Fruit fly (Drosophila melanogaster) whole organism, embryonic: Measurements from ENCODE around the gene Oatp30B.
A peak's percentile ranks its signal among the peaks of the same experiment; 100 is the strongest.

Experiments
- Atf6 ChIP-seq: fragments of 200-800 bp; sonication (Bioruptor generic); IDR thresholded peaks from 2 replicates; pipeline ENCODE4 v1.3.6; 2022; ENCODE audit warnings: missing biosample characterization, missing genetic modification characterization
- CG10267 ChIP-seq: fragments of 200-800 bp; sonication (Bioruptor generic); optimal IDR thresholded peaks from 2 replicates; lab custom pipeline; 2018; ENCODE audit warnings: missing biosample characterization, mild to moderate bottlenecking, missing genetic modification characterization, moderate library complexity
- CG11456 ChIP-seq: fragments of 200-800 bp; sonication (Bioruptor generic); IDR thresholded peaks from 3 replicates; pipeline ENCODE4 v1.3.6; 2022; ENCODE audit warnings: missing biosample characterization, missing genetic modification characterization
- CG13775 ChIP-seq: fragments of 200-800 bp; sonication (Bioruptor generic); optimal IDR thresholded peaks from 3 replicates; lab custom pipeline; 2017; ENCODE audit warnings: missing biosample characterization, mild to moderate bottlenecking, missing genetic modification characterization
- CG15269 ChIP-seq: fragments of 200-800 bp; sonication (Bioruptor generic); optimal IDR thresholded peaks from 2 replicates; lab custom pipeline; 2018; ENCODE audit warnings: missing biosample characterization, mild to moderate bottlenecking, missing genetic modification characterization, moderate library complexity
- CG18764 ChIP-seq: fragments of 200-800 bp; sonication (Bioruptor generic); optimal IDR thresholded peaks from 3 replicates; lab custom pipeline; 2016; ENCODE audit warnings: missing biosample characterization, missing genetic modification characterization
- CG2875 ChIP-seq: fragments of 200-800 bp; sonication (Bioruptor generic); optimal IDR thresholded peaks from 2 replicates; lab custom pipeline; 2017; ENCODE audit warnings: missing biosample characterization, mild to moderate bottlenecking, missing genetic modification characterization, missing genetic modification reagents
- CG42726 ChIP-seq: fragments of 200-800 bp; sonication (Bioruptor generic); IDR thresholded peaks from 2 replicates; pipeline ENCODE4 v1.3.6; 2022; ENCODE audit warnings: missing biosample characterization, missing genetic modification characterization; ENCODE audit not compliant: partially characterized antibody
- CG43689 ChIP-seq: fragments of 200-800 bp; sonication (Bioruptor generic); IDR thresholded peaks from 2 replicates; pipeline ENCODE4 v1.3.6; 2022; ENCODE audit warnings: missing biosample characterization, missing genetic modification characterization
- CG5245 ChIP-seq: fragments of 200-800 bp; sonication (Bioruptor generic); optimal IDR thresholded peaks from 3 replicates; lab custom pipeline; 2016; ENCODE audit warnings: missing biosample characterization, missing genetic modification characterization
- CG6272 ChIP-seq: fragments of 200-800 bp; sonication (Bioruptor generic); IDR thresholded peaks from 2 replicates; pipeline ENCODE4 v1.3.6; 2022; ENCODE audit warnings: missing biosample characterization, missing genetic modification characterization
- CG6791 ChIP-seq: fragments of 200-800 bp; sonication (Bioruptor generic); IDR thresholded peaks from 3 replicates; pipeline ENCODE4 v1.3.6; 2022; ENCODE audit warnings: missing biosample characterization, missing genetic modification characterization; ENCODE audit not compliant: partially characterized antibody
- CG6854 ChIP-seq: fragments of 200-800 bp; sonication (Bioruptor generic); optimal IDR thresholded peaks from 3 replicates; lab custom pipeline; 2017; ENCODE audit warnings: missing biosample characterization, mild to moderate bottlenecking, missing genetic modification characterization
- CG8944 ChIP-seq: fragments of 200-800 bp; sonication (Bioruptor generic); optimal IDR thresholded peaks from 3 replicates; lab custom pipeline; 2016; ENCODE audit warnings: missing biosample characterization, missing genetic modification characterization
- CG9817 ChIP-seq: fragments of 200-800 bp; sonication (Bioruptor generic); optimal IDR thresholded peaks from 2 replicates; lab custom pipeline; 2018; ENCODE audit warnings: missing biosample characterization, mild to moderate bottlenecking, missing genetic modification characterization, moderate library complexity
- Dip2 ChIP-seq: fragments of 200-800 bp; sonication (Bioruptor generic); IDR thresholded peaks from 2 replicates; pipeline ENCODE4 v1.3.6; 2022; ENCODE audit warnings: missing biosample characterization, missing genetic modification characterization
- E2f2 ChIP-seq: fragments of 200-800 bp; sonication (Bioruptor generic); IDR thresholded peaks from 2 replicates; pipeline ENCODE4 v1.3.6; 2022; ENCODE audit warnings: missing biosample characterization, missing genetic modification characterization
- Fer2 ChIP-seq: fragments of 200-800 bp; sonication (Bioruptor generic); optimal IDR thresholded peaks from 2 replicates; lab custom pipeline; 2018; ENCODE audit warnings: missing biosample characterization, mild to moderate bottlenecking, missing genetic modification characterization, moderate library complexity
- Hsf ChIP-seq: fragments of 200-800 bp; sonication (Bioruptor generic); optimal IDR thresholded peaks from 3 replicates; lab custom pipeline; 2016; ENCODE audit warnings: missing biosample characterization, missing genetic modification characterization
- NK7.1 ChIP-seq: fragments of 200-800 bp; sonication (Bioruptor generic); optimal IDR thresholded peaks from 3 replicates; lab custom pipeline; 2016; ENCODE audit warnings: missing biosample characterization, missing genetic modification characterization
- Neu2 ChIP-seq: fragments of 200-800 bp; sonication (Bioruptor generic); optimal IDR thresholded peaks from 3 replicates; lab custom pipeline; 2016; ENCODE audit warnings: missing biosample characterization, missing genetic modification characterization, borderline replicate concordance
- Nf-YB ChIP-seq: fragments of 200-800 bp; sonication (Bioruptor generic); optimal IDR thresholded peaks from 3 replicates; lab custom pipeline; 2019; ENCODE audit warnings: missing biosample characterization, mild to moderate bottlenecking, missing genetic modification characterization, moderate library complexity
- Optix ChIP-seq: fragments of 200-800 bp; sonication (Bioruptor generic); IDR thresholded peaks from 3 replicates; pipeline ENCODE4 v1.3.6; 2022; ENCODE audit warnings: missing biosample characterization, missing genetic modification characterization
- Xbp1 ChIP-seq: fragments of 200-800 bp; sonication (Bioruptor generic); optimal IDR thresholded peaks from 3 replicates; lab custom pipeline; 2016; ENCODE audit warnings: missing biosample characterization, mild to moderate bottlenecking, missing genetic modification characterization
- YL-1 ChIP-seq: fragments of 200-800 bp; sonication (Bioruptor generic); optimal IDR thresholded peaks from 3 replicates; lab custom pipeline; 2017; ENCODE audit warnings: missing biosample characterization, mild to moderate bottlenecking, missing genetic modification characterization
- bigmax ChIP-seq: fragments of 200-800 bp; sonication (Bioruptor generic); optimal IDR thresholded peaks from 2 replicates; lab custom pipeline; 2018; ENCODE audit warnings: missing biosample characterization, mild to moderate bottlenecking, missing genetic modification characterization
- br ChIP-seq: fragments of >200 bp; optimal IDR thresholded peaks from 2 replicates; lab custom pipeline; 2017
- btn ChIP-seq: fragments of 200-800 bp; sonication (Bioruptor generic); optimal IDR thresholded peaks from 2 replicates; lab custom pipeline; 2016; ENCODE audit warnings: missing biosample characterization, missing genetic modification characterization
- cad ChIP-seq: fragments of >200 bp; optimal IDR thresholded peaks from 2 replicates; lab custom pipeline; 2017; ENCODE audit warnings: missing biosample characterization, missing genetic modification characterization
- chn ChIP-seq: fragments of 200-800 bp; sonication (Bioruptor generic); optimal IDR thresholded peaks from 2 replicates; lab custom pipeline; 2016; ENCODE audit warnings: missing biosample characterization, missing genetic modification characterization
- ci ChIP-seq: fragments of 200-800 bp; sonication (Bioruptor generic); IDR thresholded peaks from 3 replicates; pipeline ENCODE4 v1.3.6; 2022; ENCODE audit warnings: missing biosample characterization, missing genetic modification characterization
- dimm ChIP-seq: fragments of 200-800 bp; sonication (Bioruptor generic); IDR thresholded peaks from 2 replicates; pipeline ENCODE4 v1.3.6; 2022; ENCODE audit warnings: missing biosample characterization, missing genetic modification characterization
- dm ChIP-seq: fragments of 200-800 bp; sonication (Bioruptor generic); optimal IDR thresholded peaks from 3 replicates; lab custom pipeline; 2016; ENCODE audit warnings: missing biosample characterization, missing genetic modification characterization
- eve ChIP-seq, 2 experiments: fragments of >200 bp; optimal IDR thresholded peaks; 2 replicates each; lab custom pipeline; 2017; ENCODE audit warnings: missing biosample characterization in 2 of 2, missing genetic modification characterization in 2 of 2
- fd96Cb ChIP-seq: fragments of 200-800 bp; sonication (Bioruptor generic); optimal IDR thresholded peaks from 2 replicates; lab custom pipeline; 2018; ENCODE audit warnings: missing biosample characterization, mild to moderate bottlenecking, missing genetic modification characterization, moderate library complexity
- fu2 ChIP-seq: fragments of 200-800 bp; sonication (Bioruptor generic); optimal IDR thresholded peaks from 2 replicates; lab custom pipeline; 2016; ENCODE audit warnings: missing biosample characterization, missing genetic modification characterization
- grn ChIP-seq: fragments of 200-800 bp; sonication (Bioruptor generic); optimal IDR thresholded peaks from 3 replicates; lab custom pipeline; 2017; ENCODE audit warnings: missing biosample characterization, missing genetic modification characterization
- gt ChIP-seq: fragments of 200-800 bp; sonication (Bioruptor generic); IDR thresholded peaks from 2 replicates; pipeline ENCODE4 v1.3.6; 2022; ENCODE audit warnings: missing biosample characterization, missing genetic modification characterization
- jing ChIP-seq: fragments of 200-800 bp; sonication (Bioruptor generic); optimal IDR thresholded peaks from 2 replicates; lab custom pipeline; 2018; ENCODE audit warnings: missing biosample characterization, mild to moderate bottlenecking, missing genetic modification characterization
- kay ChIP-seq: fragments of 200-800 bp; sonication (Bioruptor generic); optimal IDR thresholded peaks from 2 replicates; lab custom pipeline; 2016; ENCODE audit warnings: missing biosample characterization, missing genetic modification characterization
- lilli ChIP-seq: fragments of 200-800 bp; sonication (Bioruptor generic); optimal IDR thresholded peaks from 3 replicates; lab custom pipeline; 2016; ENCODE audit warnings: missing biosample characterization, missing genetic modification characterization
- onecut ChIP-seq: fragments of 200-800 bp; sonication (Bioruptor generic); IDR thresholded peaks from 2 replicates; pipeline ENCODE4 v1.3.6; 2022; ENCODE audit warnings: missing biosample characterization, missing genetic modification characterization
- pb ChIP-seq: fragments of 200-800 bp; sonication (Bioruptor generic); optimal IDR thresholded peaks from 3 replicates; lab custom pipeline; 2016; ENCODE audit warnings: missing biosample characterization, missing genetic modification characterization
- rib ChIP-seq: fragments of 200-800 bp; sonication (Bioruptor generic); IDR thresholded peaks from 2 replicates; pipeline ENCODE4 v1.3.6; 2022; ENCODE audit warnings: missing biosample characterization, missing genetic modification characterization
- ro ChIP-seq: fragments of 200-800 bp; sonication (Bioruptor generic); IDR thresholded peaks from 2 replicates; pipeline ENCODE4 v1.3.6; 2022; ENCODE audit warnings: missing biosample characterization, missing genetic modification characterization
- sc ChIP-seq, 3 experiments: fragments of >200 bp in 2 of 3; fragments of 200-800 bp in 1 of 3; sonication (Bioruptor generic) in 1 of 3; optimal IDR thresholded peaks; 2 replicates in 2 of 3; 3 replicates in 1 of 3; lab custom pipeline; 2017; ENCODE audit warnings: mild to moderate bottlenecking in 1 of 3, missing biosample characterization in 1 of 3, missing genetic modification characterization in 1 of 3, missing genetic modification reagents in 1 of 3
- tll ChIP-seq, 2 experiments: fragments of 200-800 bp in 1 of 2; fragments of >200 bp in 1 of 2; sonication (Bioruptor generic) in 1 of 2; optimal IDR thresholded peaks; 2 replicates each; lab custom pipeline; 2017 to 2019; ENCODE audit warnings: missing biosample characterization in 2 of 2, missing genetic modification characterization in 2 of 2, mild to moderate bottlenecking in 1 of 2, moderate library complexity in 1 of 2
- trh ChIP-seq: fragments of 200-800 bp; sonication (Bioruptor generic); optimal IDR thresholded peaks from 2 replicates; lab custom pipeline; 2016; ENCODE audit warnings: missing biosample characterization, missing genetic modification characterization
- zfh2 ChIP-seq: fragments of 200-800 bp; sonication (Bioruptor generic); optimal IDR thresholded peaks from 2 replicates; lab custom pipeline; 2016; ENCODE audit warnings: missing biosample characterization, missing genetic modification characterization

Oatp30B gene

DNA sequence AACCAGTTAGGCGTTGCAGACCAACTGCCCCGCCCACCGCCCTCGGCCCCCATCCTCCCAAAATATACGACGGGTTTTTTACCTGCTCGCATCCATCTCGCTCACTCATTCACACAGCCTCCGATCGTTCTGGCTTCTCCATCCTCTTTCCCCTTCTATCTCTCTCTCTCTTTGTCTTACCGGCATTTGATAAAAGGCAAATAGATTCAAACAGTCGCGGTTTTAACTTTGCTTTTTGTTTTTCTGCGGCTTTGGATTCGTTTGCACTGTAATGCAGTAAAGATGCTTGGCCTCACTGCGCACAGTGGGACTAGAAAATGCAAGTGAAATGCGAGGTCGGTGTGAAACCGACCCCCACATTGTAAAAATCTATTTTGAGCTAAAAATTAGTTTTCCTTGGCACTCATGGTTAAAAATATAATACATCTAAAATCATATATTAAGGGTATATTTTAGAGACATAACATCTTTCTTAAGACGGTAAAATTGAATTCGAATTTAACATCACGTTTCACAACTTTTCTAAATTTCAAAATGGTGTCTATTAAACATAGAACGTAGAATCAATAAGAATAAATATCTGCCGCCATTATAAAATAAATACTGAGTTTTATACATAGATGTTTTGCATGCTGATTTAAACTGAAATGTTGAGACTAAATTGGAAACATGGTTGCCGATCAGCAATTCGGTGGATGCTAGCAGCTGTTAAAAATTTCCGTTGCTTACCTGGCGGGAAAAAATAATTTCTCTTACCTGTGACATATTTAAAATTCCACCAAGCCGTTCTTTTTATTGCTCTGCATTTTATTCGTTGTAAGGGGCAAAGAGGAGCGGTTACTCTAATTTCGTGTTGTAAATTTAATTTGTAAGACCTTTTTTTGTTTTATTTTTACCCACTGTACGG lies 24.4 kb upstream of the Oatp30B start (continued):
- TF ChIP-seq CG13775 (GFP tag; lab: Kevin White, UChicago) (peak; percentile 6), Atf6 (GFP tag; lab: Robert Waterston, UW) (no peak), eve (GFP tag; optimal IDR thresholded peaks at IDR 0.05; lab: Kevin White, UChicago) (peak in 1 of 2 experiments; percentile 69), Hsf (GFP tag; lab: Kevin White, UChicago) (no peak), fu2 (GFP tag; lab: Kevin White, UChicago) (no peak), CG2875 (GFP tag; lab: Kevin White, UChicago) (no peak), onecut (no peak), CG18764 (no peak), zfh2 (GFP tag; lab: Kevin White, UChicago) (no peak), btn (GFP tag; lab: Kevin White, UChicago) (no peak), kay (GFP tag; lab: Kevin White, UChicago) (no peak), gt (GFP tag; lab: Robert Waterston, UW) (no peak), Fer2 (tag; lab: Kevin White, UChicago) (no peak), NK7.1 (no peak), trh (no peak), lilli (peak; percentile 35), bigmax (no peak), ro (GFP tag; lab: Robert Waterston, UW) (no peak), CG11456 (GFP tag; lab: Robert Waterston, UW) (0 out of 3 replicates have a peak, but pooled peaks have one; percentile 10), Dip2 (GFP tag; lab: Robert Waterston, UW) (no peak), YL-1 (GFP tag; lab: Kevin White, UChicago) (no peak), dimm (GFP tag; lab: Robert Waterston, UW) (no peak), CG8944 (GFP tag; lab: Kevin White, UChicago) (no peak), E2f2 (GFP tag; lab: Robert Waterston, UW) (no peak), Optix (GFP tag; lab: Robert Waterston, UW) (no peak; the same call in 2 of the 3 replicates), Neu2 (GFP tag; lab: Kevin White, UChicago) (no peak), Nf-YB (GFP tag; lab: Kevin White, UChicago) (no peak), chn (GFP tag; lab: Kevin White, UChicago) (peak; percentile 12), tll (GFP tag; optimal IDR thresholded peaks at IDR 0.05; lab: Kevin White, UChicago) (peak in 1 of 2 experiments; percentile 74), CG6854 (no peak), CG6791 (GFP tag; lab: Robert Waterston, UW) (no peak), jing (GFP tag; lab: Kevin White, UChicago) (no peak), CG42726 (GFP tag; lab: Robert Waterston, UW) (no peak), rib (no peak), grn (no peak), CG15269 (tag; lab: Kevin White, UChicago) (no peak), ci (GFP tag; lab: Robert Waterston, UW) (peak; percentile 64), Xbp1 (peak; percentile 6), CG43689 (GFP tag; lab: Robert Waterston, UW) (no peak), br (no peak), CG6272 (GFP tag; lab: Robert Waterston, UW) (peak; percentile 16; the same call in 1 of the 2 replicates), CG10267 (tag; lab: Kevin White, UChicago) (no peak), dm (GFP tag; lab: Kevin White, UChicago) (no peak), fd96Cb (tag; lab: Kevin White, UChicago) (peak; percentile 14), sc (optimal IDR thresholded peaks at IDR 0.05; lab: Kevin White, UChicago) (no peak), sc (GFP tag; optimal IDR thresholded peaks at IDR 0.05; lab: Kevin White, UChicago) (no peak), pb (GFP tag; lab: Kevin White, UChicago) (no peak), cad (GFP tag; lab: Kevin White, UChicago) (peak; percentile 51), CG5245 (GFP tag; lab: Kevin White, UChicago) (no peak), CG9817 (tag; lab: Kevin White, UChicago) (no peak)
